Fruit fly (Drosophila melanogaster) whole organism, pupa: ENCODE measurements around the gene Fer2LCH.

Experiments used
- CG10348 ChIP-seq: fragments of 200-800 bp; sonication (Bioruptor generic); IDR thresholded peaks from 2 replicates; pipeline ENCODE4 v1.3.6; 2022; ENCODE audit warnings: missing biosample characterization, missing genetic modification characterization
- CG12605 ChIP-seq: fragments of 200-800 bp; sonication (Bioruptor generic); IDR thresholded peaks from 2 replicates; pipeline ENCODE4 v1.3.6; 2022; ENCODE audit warnings: missing biosample characterization, missing genetic modification characterization
- CG13204 ChIP-seq: fragments of 200-800 bp; sonication (Bioruptor generic); optimal IDR thresholded peaks from 2 replicates; lab custom pipeline; 2018; ENCODE audit warnings: missing biosample characterization, mild to moderate bottlenecking, missing genetic modification characterization, moderate library complexity
- CG14655 ChIP-seq: fragments of 200-800 bp; sonication (Bioruptor generic); optimal IDR thresholded peaks from 3 replicates; lab custom pipeline; 2017; ENCODE audit warnings: mild to moderate bottlenecking, missing biosample characterization, missing genetic modification reagents, missing genetic modification characterization
- CG15710 ChIP-seq: fragments of 200-800 bp; sonication (Bioruptor generic); optimal IDR thresholded peaks from 2 replicates; lab custom pipeline; 2018; ENCODE audit warnings: missing biosample characterization, mild to moderate bottlenecking, missing genetic modification characterization, moderate library complexity
- CG17806 ChIP-seq: fragments of 200-800 bp; sonication (Bioruptor generic); optimal IDR thresholded peaks from 2 replicates; lab custom pipeline; 2018; ENCODE audit warnings: missing biosample characterization, mild to moderate bottlenecking, missing genetic modification characterization, moderate library complexity
- CG32121 ChIP-seq: fragments of 200-800 bp; sonication (Bioruptor generic); IDR thresholded peaks from 2 replicates; pipeline ENCODE4 v1.3.6; 2022; ENCODE audit warnings: missing biosample characterization, missing genetic modification characterization
- CG34367 ChIP-seq: fragments of 200-800 bp; sonication (Bioruptor generic); optimal IDR thresholded peaks from 2 replicates; lab custom pipeline; 2018; ENCODE audit warnings: missing biosample characterization, mild to moderate bottlenecking, missing genetic modification characterization
- CG4496 ChIP-seq: fragments of 200-800 bp; sonication (Bioruptor generic); IDR thresholded peaks from 3 replicates; pipeline ENCODE4 v1.3.6; 2022; ENCODE audit warnings: missing biosample characterization, missing genetic modification characterization
- CG8159 ChIP-seq: fragments of 200-800 bp; sonication (Bioruptor generic); optimal IDR thresholded peaks from 3 replicates; lab custom pipeline; 2018; ENCODE audit warnings: missing biosample characterization, mild to moderate bottlenecking, missing genetic modification characterization, moderate library complexity
- CG8301 ChIP-seq: fragments of 200-800 bp; sonication (Bioruptor generic); optimal IDR thresholded peaks from 2 replicates; lab custom pipeline; 2018; ENCODE audit warnings: missing biosample characterization, mild to moderate bottlenecking, missing genetic modification characterization
- CG9948 ChIP-seq: fragments of 200-800 bp; sonication (Bioruptor generic); optimal IDR thresholded peaks from 2 replicates; lab custom pipeline; 2018; ENCODE audit warnings: missing biosample characterization, mild to moderate bottlenecking, missing genetic modification characterization, moderate library complexity
- D1 ChIP-seq: fragments of 200-800 bp; sonication (Bioruptor generic); optimal IDR thresholded peaks from 2 replicates; lab custom pipeline; 2018; ENCODE audit warnings: missing biosample characterization, mild to moderate bottlenecking, missing genetic modification characterization, moderate library complexity
- EcR ChIP-seq: fragments of 200-800 bp; sonication (Bioruptor generic); optimal IDR thresholded peaks from 3 replicates; lab custom pipeline; 2019; ENCODE audit warnings: missing biosample characterization, missing genetic modification characterization, mild to moderate bottlenecking, moderate library complexity, missing genetic modification reagents
- Ets98B ChIP-seq: fragments of 200-800 bp; sonication (Bioruptor generic); IDR thresholded peaks from 2 replicates; pipeline ENCODE4 v1.3.6; 2022; ENCODE audit warnings: missing biosample characterization, missing genetic modification characterization
- Pif1A ChIP-seq: fragments of 200-800 bp; sonication (Bioruptor generic); optimal IDR thresholded peaks from 3 replicates; lab custom pipeline; 2016; ENCODE audit warnings: missing biosample characterization, missing genetic modification characterization
- Pif1B ChIP-seq: fragments of 200-800 bp; sonication (Bioruptor generic); optimal IDR thresholded peaks from 3 replicates; lab custom pipeline; 2016; ENCODE audit warnings: missing biosample characterization, missing genetic modification characterization
- Snoo ChIP-seq: fragments of 200-800 bp; sonication (Bioruptor generic); optimal IDR thresholded peaks from 3 replicates; lab custom pipeline; 2017; ENCODE audit warnings: missing biosample characterization, mild to moderate bottlenecking, missing genetic modification characterization, inconsistent platforms
- fd96Ca ChIP-seq: fragments of 200-800 bp; sonication (Bioruptor generic); IDR thresholded peaks from 3 replicates; pipeline ENCODE4 v1.3.6; 2022; ENCODE audit warnings: missing biosample characterization, missing genetic modification characterization
- gl ChIP-seq: fragments of 200-800 bp; sonication (Bioruptor generic); optimal IDR thresholded peaks from 2 replicates; lab custom pipeline; 2018; ENCODE audit warnings: missing biosample characterization, mild to moderate bottlenecking, missing genetic modification characterization
- rn ChIP-seq: fragments of 200-800 bp; sonication (Bioruptor generic); IDR thresholded peaks from 2 replicates; pipeline ENCODE4 v1.3.6; 2022; ENCODE audit warnings: missing biosample characterization, missing genetic modification characterization

The Fer2LCH gene

dm6 chr3R:30425622-30426021, 38.0 kb downstream of the Fer2LCH start:
- TF ChIP-seq CG4496 (GFP tag; lab: Robert Waterston, UW) (no peak), CG15710 (tag; lab: Kevin White, UChicago) (no peak), CG17806 (tag; lab: Kevin White, UChicago) (no peak), CG9948 (tag; lab: Kevin White, UChicago) (no peak), EcR (no peak), Pif1B (GFP tag; lab: Kevin White, UChicago) (no peak), fd96Ca (GFP tag; lab: Robert Waterston, UW) (no peak), CG32121 (no peak), CG34367 (tag; lab: Kevin White, UChicago) (no peak), D1 (tag; lab: Kevin White, UChicago) (no peak)

dm6 chr3R:30426626-30427025, 39.0 kb downstream of the Fer2LCH start:
- no peak for TF ChIP-seq CG34367 (tag; lab: Kevin White, UChicago)
- TF ChIP-seq D1 (tag; lab: Kevin White, UChicago), result no peak
- no peak for TF ChIP-seq rn (GFP tag; lab: Robert Waterston, UW)
- no peak for TF ChIP-seq CG4496 (GFP tag; lab: Robert Waterston, UW)
- TF ChIP-seq CG12605 (GFP tag; lab: Robert Waterston, UW), result no peak
- TF ChIP-seq Pif1B (GFP tag; lab: Kevin White, UChicago), result no peak
- TF ChIP-seq gl (tag; lab: Kevin White, UChicago), result no peak
- TF ChIP-seq Pif1A (GFP tag; lab: Kevin White, UChicago), result no peak

- TF ChIP-seq gl (tag; lab: Kevin White, UChicago), result peak; percentile 42
- peak; percentile 64; the same call in 2 of the 3 replicates for TF ChIP-seq CG4496 (GFP tag; lab: Robert Waterston, UW)
- no peak for TF ChIP-seq CG14655 (GFP tag; lab: Kevin White, UChicago)
- no peak for TF ChIP-seq CG8301 (tag; lab: Kevin White, UChicago)
- no peak for TF ChIP-seq CG10348 (GFP tag; lab: Robert Waterston, UW)
Observed at dm6 chr3R:30427805-30428359, 40.3 kb downstream of the Fer2LCH start, which contains the start of gene CG2218. TSS of gene CG2218 (minus strand) at chr3R:30428276.

- TF ChIP-seq fd96Ca (GFP tag; lab: Robert Waterston, UW) (no peak), CG32121 (no peak), Pif1B (GFP tag; lab: Kevin White, UChicago) (no peak), CG8301 (tag; lab: Kevin White, UChicago) (no peak), CG4496 (GFP tag; lab: Robert Waterston, UW) (no peak), CG8159 (tag; lab: Kevin White, UChicago) (no peak), CG13204 (no peak), Ets98B (GFP tag; lab: Robert Waterston, UW) (no peak), Snoo (tag; lab: Kevin White, UChicago) (no peak), D1 (tag; lab: Kevin White, UChicago) (no peak), CG17806 (tag; lab: Kevin White, UChicago) (no peak), Pif1A (GFP tag; lab: Kevin White, UChicago) (no peak), CG12605 (GFP tag; lab: Robert Waterston, UW) (no peak), gl (tag; lab: Kevin White, UChicago) (no peak), CG34367 (tag; lab: Kevin White, UChicago) (no peak), EcR (no peak), CG10348 (GFP tag; lab: Robert Waterston, UW) (no peak)
Observed at dm6 chr3R:30428459-30428858, 40.9 kb downstream of the Fer2LCH start, which contains the start of gene CG15533. TSS of gene CG15533 (plus strand) at chr3R:30428820.

- no peak for TF ChIP-seq CG13204
- TF ChIP-seq CG10348 (GFP tag; lab: Robert Waterston, UW), result no peak
- TF ChIP-seq CG4496 (GFP tag; lab: Robert Waterston, UW), result no peak
- TF ChIP-seq CG14655 (GFP tag; lab: Kevin White, UChicago), result no peak
- TF ChIP-seq CG8159 (tag; lab: Kevin White, UChicago), result no peak
- no peak for TF ChIP-seq Pif1B (GFP tag; lab: Kevin White, UChicago)
- TF ChIP-seq Ets98B (GFP tag; lab: Robert Waterston, UW), result no peak
- TF ChIP-seq CG15710 (tag; lab: Kevin White, UChicago), result no peak
- TF ChIP-seq fd96Ca (GFP tag; lab: Robert Waterston, UW), result no peak
- TF ChIP-seq Snoo (tag; lab: Kevin White, UChicago), result no peak
- no peak for TF ChIP-seq EcR
- TF ChIP-seq rn (GFP tag; lab: Robert Waterston, UW), result no peak
- TF ChIP-seq, all 21 proteins: peak for 0
Observed at dm6 chr3R:30431258-30432114, 43.9 kb downstream of the Fer2LCH start, which contains the start of gene CG15534. TSS of gene CG15534 (plus strand) at chr3R:30432064.
